Fruit fly (Drosophila melanogaster) whole organism, embryonic: ENCODE results near the gene alphaCOP.

Source experiments
- CG2116 ChIP-seq: fragments of 200-800 bp; sonication (Bioruptor generic); optimal IDR thresholded peaks from 3 replicates; lab custom pipeline; 2018; ENCODE audit warnings: missing biosample characterization, mild to moderate bottlenecking, missing genetic modification characterization
- cato ChIP-seq: fragments of 200-800 bp; sonication (Bioruptor generic); optimal IDR thresholded peaks from 2 replicates; lab custom pipeline; 2016; ENCODE audit warnings: missing biosample characterization, missing genetic modification characterization, borderline replicate concordance

dm6 chr3L:1676222-1676621, 31.2 kb upstream of the alphaCOP start:
- TF ChIP-seq CG2116 (GFP tag; lab: Kevin White, UChicago) (no peak), cato (GFP tag; lab: Kevin White, UChicago) (no peak)
